Worm (Caenorhabditis elegans) whole organism, young adult: ENCODE data around the gene rgl-1.

Experiments
- B0261.1 ChIP-seq: sonication (generic microtip); optimal IDR thresholded peaks from 2 replicates; lab custom pipeline; 2016; ENCODE audit warnings: mild to moderate bottlenecking, missing genetic modification characterization, moderate library complexity, missing compliant biosample characterization
- B0336.3 ChIP-seq: fragments of 200-800 bp; sonication (Bioruptor generic); IDR thresholded peaks from 2 replicates; pipeline ENCODE4 v1.3.6; 2022; ENCODE audit warnings: missing genetic modification characterization, missing compliant biosample characterization
- F22D6.2 ChIP-seq: sonication (generic microtip); optimal IDR thresholded peaks from 2 replicates; lab custom pipeline; 2016; ENCODE audit warnings: mild to moderate bottlenecking, missing genetic modification characterization, missing compliant biosample characterization
- F57C9.4 ChIP-seq: sonication (generic microtip); optimal IDR thresholded peaks from 2 replicates; lab custom pipeline; 2017; ENCODE audit warnings: mild to moderate bottlenecking, missing genetic modification characterization, missing compliant biosample characterization
- Y53G8AR.9 ChIP-seq: fragments of 200-800 bp; sonication (Bioruptor generic); conservative IDR thresholded peaks from 2 replicates; pipeline ENCODE4 v1.3.6; 2022; ENCODE audit warnings: missing genetic modification reagents, missing genetic modification characterization, missing compliant biosample characterization
- Y79H2A.3 ChIP-seq: fragments of 200-800 bp; sonication (Bioruptor generic); conservative IDR thresholded peaks from 2 replicates; pipeline ENCODE4 v1.3.6; 2022; ENCODE audit warnings: missing genetic modification reagents, missing genetic modification characterization, missing compliant biosample characterization
- ama-1 ChIP-seq, 3 experiments: fragments of 150-350 bp in 1 of 3; sonication (generic microtip) in 2 of 3; optimal IDR thresholded peaks; 2 replicates each; lab custom pipeline; 2014 to 2018; ENCODE audit warnings: missing biosample characterization in 2 of 3, missing genetic modification characterization in 2 of 3, missing genetic modification reagents in 2 of 3
- atf-7 ChIP-seq: sonication (generic microtip); optimal IDR thresholded peaks from 2 replicates; lab custom pipeline; 2017; ENCODE audit warnings: mild to moderate bottlenecking, missing genetic modification characterization, missing compliant biosample characterization
- attf-3 ChIP-seq: fragments of 200-800 bp; sonication (Bioruptor generic); conservative IDR thresholded peaks from 2 replicates; pipeline ENCODE4 v1.3.6; 2022; ENCODE audit warnings: missing genetic modification reagents, missing genetic modification characterization, missing compliant biosample characterization
- attf-5 ChIP-seq: fragments of 200-800 bp; sonication (Bioruptor generic); optimal IDR thresholded peaks from 2 replicates; lab custom pipeline; 2018; ENCODE audit warnings: mild to moderate bottlenecking, missing genetic modification characterization, missing compliant biosample characterization
- attf-6 ChIP-seq: fragments of 200-800 bp; sonication (Bioruptor generic); IDR thresholded peaks from 2 replicates; pipeline ENCODE4 v1.3.6; 2022; ENCODE audit warnings: missing genetic modification reagents, missing genetic modification characterization, missing compliant biosample characterization
- bed-2 ChIP-seq: fragments of 200-800 bp; sonication (Bioruptor generic); IDR thresholded peaks from 2 replicates; pipeline ENCODE4 v1.3.6; 2022; ENCODE audit warnings: missing genetic modification reagents, missing genetic modification characterization, missing compliant biosample characterization
- cebp-1 ChIP-seq, 2 experiments: fragments of 200-800 bp in 1 of 2; sonication (Bioruptor generic) in 1 of 2; sonication (generic microtip) in 1 of 2; IDR thresholded peaks in 1 of 2; optimal IDR thresholded peaks in 1 of 2; 2 replicates each; pipeline versions ENCODE4 v1.3.6 to Lab custom; 2017 to 2022; ENCODE audit warnings: missing compliant biosample characterization in 2 of 2, missing genetic modification characterization in 2 of 2, mild to moderate bottlenecking in 1 of 2, missing genetic modification reagents in 1 of 2, moderate library complexity in 1 of 2
- cebp-2 ChIP-seq: fragments of 200-800 bp; sonication (Bioruptor generic); IDR thresholded peaks from 2 replicates; pipeline ENCODE4 v1.3.6; 2022; ENCODE audit warnings: missing genetic modification characterization, missing compliant biosample characterization
- ceh-27 ChIP-seq: fragments of 200-800 bp; sonication (Bioruptor generic); optimal IDR thresholded peaks from 2 replicates; lab custom pipeline; 2018; ENCODE audit warnings: mild to moderate bottlenecking, missing genetic modification characterization, moderate library complexity, missing compliant biosample characterization
- ceh-40 ChIP-seq: fragments of 200-800 bp; sonication (Bioruptor generic); IDR thresholded peaks from 2 replicates; pipeline ENCODE4 v1.3.6; 2022; ENCODE audit warnings: missing genetic modification characterization, missing compliant biosample characterization
- dox-1 ChIP-seq: fragments of 200-800 bp; sonication (Bioruptor generic); IDR thresholded peaks from 2 replicates; pipeline ENCODE4 v1.3.6; 2022; ENCODE audit warnings: missing genetic modification reagents, missing genetic modification characterization, missing compliant biosample characterization
- hmg-1.2 ChIP-seq: fragments of 200-800 bp; sonication (Bioruptor generic); IDR thresholded peaks from 2 replicates; pipeline ENCODE4 v1.3.6; 2022; ENCODE audit warnings: missing genetic modification reagents, missing genetic modification characterization, missing compliant biosample characterization
- hmg-20 ChIP-seq: fragments of 200-800 bp; sonication (Bioruptor generic); IDR thresholded peaks from 2 replicates; pipeline ENCODE4 v1.3.6; 2022; ENCODE audit warnings: missing genetic modification reagents, missing genetic modification characterization, missing compliant biosample characterization
- hrde-1 ChIP-seq: sonication (generic microtip); optimal IDR thresholded peaks from 2 replicates; lab custom pipeline; 2016; ENCODE audit warnings: missing genetic modification characterization, mild to moderate bottlenecking, missing compliant biosample characterization, moderate library complexity, missing genotype, missing genetic modification reagents, borderline replicate concordance
- lin-40 ChIP-seq: sonication (generic microtip); optimal IDR thresholded peaks from 2 replicates; lab custom pipeline; 2016; ENCODE audit warnings: missing genetic modification characterization, mild to moderate bottlenecking, missing compliant biosample characterization, missing genotype, missing genetic modification reagents
- lin-54 ChIP-seq: fragments of 200-800 bp; sonication (Bioruptor generic); optimal IDR thresholded peaks from 2 replicates; lab custom pipeline; 2018; ENCODE audit warnings: mild to moderate bottlenecking, missing genetic modification characterization, missing compliant biosample characterization
- madf-10 ChIP-seq: sonication (generic microtip); optimal IDR thresholded peaks from 2 replicates; lab custom pipeline; 2016; ENCODE audit warnings: mild to moderate bottlenecking, missing genetic modification characterization, missing compliant biosample characterization
- madf-8 ChIP-seq: fragments of 200-800 bp; sonication (Bioruptor generic); conservative IDR thresholded peaks from 2 replicates; pipeline ENCODE4 v1.3.6; 2022; ENCODE audit warnings: missing genetic modification reagents, missing genetic modification characterization, missing compliant biosample characterization
- nfyb-1 ChIP-seq: fragments of 200-800 bp; sonication (Bioruptor generic); IDR thresholded peaks from 2 replicates; pipeline ENCODE4 v1.3.6; 2022; ENCODE audit warnings: missing genetic modification reagents, missing genetic modification characterization, missing compliant biosample characterization
- nhr-179 ChIP-seq: sonication (generic microtip); optimal IDR thresholded peaks from 2 replicates; lab custom pipeline; 2016; ENCODE audit warnings: mild to moderate bottlenecking, missing genetic modification characterization, missing compliant biosample characterization
- nhr-80 ChIP-seq: sonication (generic microtip); optimal IDR thresholded peaks from 2 replicates; lab custom pipeline; 2016; ENCODE audit warnings: missing genetic modification characterization, missing compliant biosample characterization
- pbrm-1 ChIP-seq: fragments of 200-800 bp; sonication (Bioruptor generic); IDR thresholded peaks from 2 replicates; pipeline ENCODE4 v1.3.6; 2022; ENCODE audit warnings: missing genetic modification reagents, missing genetic modification characterization, missing compliant biosample characterization
- pha-4 ChIP-seq: fragments of 150-350 bp; sonication (generic microtip); optimal IDR thresholded peaks from 2 replicates; lab custom pipeline; 2014; ENCODE audit warnings: missing biosample characterization, missing genetic modification reagents, missing genetic modification characterization
- repo-1 ChIP-seq: sonication (generic microtip); optimal IDR thresholded peaks from 2 replicates; lab custom pipeline; 2017; ENCODE audit warnings: mild to moderate bottlenecking, missing genetic modification characterization, missing compliant biosample characterization
- sea-2 ChIP-seq: fragments of 200-800 bp; sonication (Bioruptor generic); IDR thresholded peaks from 2 replicates; pipeline ENCODE4 v1.3.6; 2022; ENCODE audit warnings: missing genetic modification characterization, missing compliant biosample characterization
- tbp1 ChIP-seq: fragments of 200-800 bp; sonication (Bioruptor generic); optimal IDR thresholded peaks from 2 replicates; lab custom pipeline; 2018; ENCODE audit warnings: mild to moderate bottlenecking, missing genetic modification characterization, missing compliant biosample characterization
- tbx-9 ChIP-seq: sonication (generic microtip); optimal IDR thresholded peaks from 2 replicates; lab custom pipeline; 2016; ENCODE audit warnings: borderline replicate concordance, missing genetic modification characterization, inconsistent platforms, missing compliant biosample characterization
- unc-62 ChIP-seq: fragments of 150-350 bp; optimal IDR thresholded peaks from 2 replicates; lab custom pipeline; 2014; ENCODE audit warnings: missing biosample characterization, missing genetic modification reagents, missing genetic modification characterization
- xnd-1 ChIP-seq: sonication (generic microtip); optimal IDR thresholded peaks from 2 replicates; lab custom pipeline; 2016; ENCODE audit warnings: missing genotype, missing genetic modification reagents, missing genetic modification characterization, missing compliant biosample characterization
- zfh-2 ChIP-seq: fragments of 200-800 bp; sonication (Bioruptor generic); conservative IDR thresholded peaks from 2 replicates; pipeline ENCODE4 v1.3.6; 2022; ENCODE audit warnings: missing genetic modification reagents, missing genetic modification characterization, missing compliant biosample characterization

rgl-1 gene

DNA sequence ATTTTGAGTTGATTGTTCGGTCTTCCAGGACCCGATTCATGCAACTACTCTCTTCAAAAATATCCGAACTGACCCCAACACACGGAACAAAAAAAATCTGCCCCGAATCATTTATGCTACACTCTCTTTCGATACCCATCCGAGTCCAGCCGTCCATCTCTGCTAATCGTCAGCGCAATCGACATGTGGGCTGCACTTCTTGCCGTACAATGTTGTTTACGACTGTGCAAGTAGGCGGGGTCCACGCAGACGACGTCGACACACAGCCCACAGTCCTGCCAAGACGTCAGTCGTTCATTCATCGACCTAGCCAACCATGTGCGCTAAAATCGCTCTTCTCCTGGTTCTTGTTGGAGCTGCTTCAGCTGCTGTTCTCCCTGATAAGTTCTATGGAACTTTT, 38.7 kb upstream of the rgl-1 start, which contains the start of gene lbp-1:
Gene lbp-1 (plus strand): TSS at position 301 of the 400 bp plus-strand sequence.
- TF ChIP-seq atf-7: no peak
- TF ChIP-seq nhr-80: no peak
- TF ChIP-seq bed-2 (GFP tag; lab: Robert Waterston, UW): 0 out of 2 replicates have a peak, but pooled peaks have one; percentile 13

DNA sequence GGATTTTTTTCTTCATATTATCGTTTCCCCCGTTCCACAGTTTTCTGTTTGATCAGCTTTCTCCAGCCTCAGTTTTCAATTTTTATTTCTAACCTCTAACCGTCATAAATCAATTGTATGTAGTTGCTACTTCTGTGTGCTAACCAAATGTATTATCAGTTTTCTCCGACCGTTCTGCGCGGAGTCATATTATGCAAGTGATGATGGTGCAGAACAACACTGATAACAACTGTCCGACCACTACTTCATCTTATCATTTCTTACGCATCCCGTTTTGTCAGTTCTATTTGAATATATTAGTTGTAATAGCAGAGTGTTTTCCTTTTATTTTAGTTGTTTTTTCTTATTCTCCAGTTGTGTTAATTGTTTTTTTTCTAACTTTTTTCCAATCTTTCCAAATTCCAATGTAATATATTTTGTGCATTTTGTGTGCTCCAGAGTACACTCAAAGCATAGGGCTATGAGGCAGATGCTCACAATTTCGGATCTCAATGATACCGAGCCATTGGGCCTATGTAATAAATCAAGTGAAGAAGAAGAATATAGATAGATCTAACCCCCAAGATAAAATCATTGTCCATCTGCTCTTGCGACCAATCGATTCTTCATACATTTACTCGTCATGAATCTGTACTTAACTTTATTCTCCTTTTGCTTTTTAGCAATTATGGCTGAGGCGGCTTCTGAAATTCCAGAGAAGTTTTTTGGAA, 36.8 kb upstream of the rgl-1 start, which contains the start of gene lbp-3:
Gene lbp-3 (plus strand): TSS at position 589 of the 710 bp plus-strand sequence.
- TF ChIP-seq nhr-80 (peak; percentile 93), pbrm-1 (GFP tag; lab: Robert Waterston, UW) (no peak)

ce11 chrX:3252500-3252899, 32.3 kb upstream of the rgl-1 start, which contains the start of gene tba-9:
tba-9 (plus strand) TSS chrX:3252800.
- TF ChIP-seq zfh-2: peak; percentile 40
- no peak for TF ChIP-seq sea-2 (GFP tag; lab: Robert Waterston, UW)

DNA sequence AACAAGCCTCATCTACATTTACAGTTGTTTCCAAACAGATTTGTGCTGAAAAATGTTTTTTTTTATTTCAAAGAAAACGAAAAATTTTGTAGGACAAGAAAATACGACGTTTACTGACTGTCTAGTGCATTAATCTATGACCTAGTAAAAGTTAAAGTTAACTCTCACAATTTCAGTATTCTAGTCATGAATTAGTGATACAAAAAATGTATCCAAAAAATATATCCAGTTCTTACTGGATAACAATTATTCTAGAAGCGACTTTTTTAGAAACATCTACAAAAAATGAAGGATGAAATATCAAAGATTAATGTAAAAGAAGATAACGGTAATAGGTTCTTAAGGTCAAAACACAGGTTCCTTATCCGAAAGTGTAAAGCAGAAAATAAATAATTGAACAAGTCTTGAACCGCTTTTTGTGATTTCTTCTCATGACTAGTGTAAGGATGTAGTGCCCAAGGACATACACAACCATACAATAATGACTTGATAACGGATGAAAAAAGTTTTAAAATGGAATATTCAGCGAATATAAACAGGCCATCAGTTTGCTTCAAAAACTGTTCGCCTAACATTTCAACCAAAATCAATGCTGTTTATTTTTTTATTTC, 30.4 kb upstream of the rgl-1 start, which contains the start of gene pqn-37:
Gene pqn-37 (minus strand): TSS at position 51 of the 611 bp plus-strand sequence.
- no peak for TF ChIP-seq cebp-2 (GFP tag; lab: Robert Waterston, UW)

DNA sequence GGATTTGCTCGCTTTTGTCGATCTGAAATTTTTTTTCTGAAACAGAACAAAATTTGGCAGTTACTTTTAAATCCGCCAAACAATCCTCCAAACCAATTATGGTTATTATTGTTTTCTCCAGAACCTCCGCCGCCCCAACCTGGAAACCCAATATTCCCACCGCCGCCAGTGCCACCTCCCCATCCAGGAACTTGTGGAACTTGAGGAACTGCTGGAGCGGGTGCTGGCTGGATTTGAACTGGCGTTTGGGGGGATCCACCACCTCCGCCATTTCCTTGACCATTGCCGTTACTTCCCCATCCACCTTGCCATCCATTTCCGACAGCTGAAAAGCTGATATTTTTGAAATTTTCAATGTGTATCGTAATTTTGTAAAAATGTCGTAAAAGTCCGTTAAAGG, 27.6 kb upstream of the rgl-1 start:
- TF ChIP-seq zfh-2 (peak; percentile 67), repo-1 (tag; lab: Kevin White, UChicago) (no peak)

DNA sequence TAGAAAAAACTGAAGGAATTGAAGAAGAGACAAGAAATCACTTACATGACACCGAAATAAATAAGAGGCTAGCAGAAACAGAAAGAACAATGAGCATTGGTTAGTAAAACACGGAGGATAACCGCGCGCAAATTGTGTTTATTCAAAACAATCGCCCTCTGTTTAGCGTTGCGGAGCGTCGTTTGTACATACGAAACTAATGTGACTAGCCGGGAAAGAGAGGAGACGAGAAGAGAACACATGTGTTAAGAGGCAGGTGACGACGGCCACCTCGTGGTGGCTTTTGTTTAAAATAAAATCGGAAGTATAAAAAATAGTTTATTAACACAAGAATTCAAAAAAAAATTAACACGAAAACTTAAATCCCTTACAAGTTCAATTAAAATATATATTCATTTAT, 25.6 kb upstream of the rgl-1 start, which contains the start of gene F40F4.7:
Gene F40F4.7 (minus strand): TSS at position 122 of the 400 bp plus-strand sequence.
- TF ChIP-seq lin-54 (GFP tag; lab: Kevin White, UChicago) (peak; percentile 3), F57C9.4 (tag; lab: Kevin White, UChicago) (no peak), xnd-1 (tag; lab: Kevin White, UChicago) (no peak), attf-5 (peak; percentile 43), attf-6 (no peak), ceh-27 (GFP tag; lab: Kevin White, UChicago) (peak; percentile 32), B0336.3 (GFP tag; lab: Robert Waterston, UW) (no peak), dox-1 (GFP tag; lab: Robert Waterston, UW) (0 out of 2 replicates have a peak, but pooled peaks have one; percentile 12), madf-8 (GFP tag; lab: Robert Waterston, UW) (no peak), ama-1 (optimal IDR thresholded peaks at IDR 0.05; lab: Kevin White, UChicago) (no peak), ama-1 (GFP tag; optimal IDR thresholded peaks at IDR 0.05; lab: Kevin White, UChicago) (no peak), B0261.1 (tag; lab: Kevin White, UChicago) (no peak), madf-10 (peak; percentile 3), attf-3 (GFP tag; lab: Robert Waterston, UW) (peak; percentile 91), tbx-9 (no peak), nhr-80 (peak; percentile 69), pha-4 (peak; percentile 5), unc-62 (GFP tag; lab: Kevin White, UChicago) (no peak), ceh-40 (GFP tag; lab: Robert Waterston, UW) (no peak), nhr-179 (tag; lab: Kevin White, UChicago) (no peak), Y79H2A.3 (GFP tag; lab: Robert Waterston, UW) (no peak), hmg-1.2 (GFP tag; lab: Robert Waterston, UW) (0 out of 2 replicates have a peak, but pooled peaks have one; percentile 7), tbp1 (peak; percentile 3), hrde-1 (no peak), hmg-20 (GFP tag; lab: Robert Waterston, UW) (no peak), cebp-1 (GFP tag; IDR thresholded peaks at IDR 0.05; lab: Robert Waterston, UW) (no peak), cebp-1 (tag; optimal IDR thresholded peaks at IDR 0.05; lab: Kevin White, UChicago) (peak; percentile 61), lin-40 (tag; lab: Kevin White, UChicago) (peak; percentile 53), F22D6.2 (tag; lab: Kevin White, UChicago) (no peak), Y53G8AR.9 (GFP tag; lab: Robert Waterston, UW) (0 out of 2 replicates have a peak, but pooled peaks have one; percentile 39), nfyb-1 (peak; percentile 60; the same call in 1 of the 2 replicates)
